Worm (Caenorhabditis elegans) whole organism, L3 larva: ENCODE measurements around the gene mec-15.

ENCODE experiments used
- R02D3.7 ChIP-seq: fragments of 150-350 bp; optimal IDR thresholded peaks from 2 replicates; lab custom pipeline; 2014; ENCODE audit warnings: missing biosample characterization, missing genetic modification characterization
- aly-2 ChIP-seq: fragments of 150-350 bp; optimal IDR thresholded peaks from 2 replicates; lab custom pipeline; 2014; ENCODE audit warnings: missing biosample characterization, missing genetic modification characterization
- ama-1 ChIP-seq: fragments of 150-350 bp; optimal IDR thresholded peaks from 2 replicates; lab custom pipeline; 2018
- ceh-16 ChIP-seq: sonication (generic microtip); optimal IDR thresholded peaks from 2 replicates; lab custom pipeline; 2017; ENCODE audit warnings: missing biosample characterization, missing genetic modification characterization
- ceh-28 ChIP-seq: fragments of 150-350 bp; optimal IDR thresholded peaks from 2 replicates; lab custom pipeline; 2014; ENCODE audit warnings: missing biosample characterization, missing genetic modification reagents, missing genetic modification characterization
- ceh-82 ChIP-seq: fragments of 150-350 bp; optimal IDR thresholded peaks from 2 replicates; lab custom pipeline; 2014; ENCODE audit warnings: missing biosample characterization, missing genetic modification characterization
- ceh-9 ChIP-seq: sonication (generic microtip); optimal IDR thresholded peaks from 2 replicates; lab custom pipeline; 2018; ENCODE audit warnings: missing biosample characterization, missing genetic modification characterization
- daf-12 ChIP-seq: fragments of 150-350 bp; optimal IDR thresholded peaks from 2 replicates; lab custom pipeline; 2014; ENCODE audit warnings: missing biosample characterization, missing genetic modification reagents, missing genetic modification characterization
- egl-27 ChIP-seq: sonication (generic microtip); optimal IDR thresholded peaks from 4 replicates; lab custom pipeline; 2017; ENCODE audit warnings: missing biosample characterization, missing genetic modification reagents, missing genetic modification characterization
- egl-5 ChIP-seq: fragments of 150-350 bp; optimal IDR thresholded peaks from 2 replicates; lab custom pipeline; 2017; ENCODE audit warnings: missing biosample characterization, missing genetic modification reagents, missing genetic modification characterization, inconsistent platforms
- elt-1 ChIP-seq: fragments of 150-350 bp; optimal IDR thresholded peaks from 2 replicates; lab custom pipeline; 2014; ENCODE audit warnings: missing biosample characterization, missing genetic modification characterization
- elt-2 ChIP-seq: sonication (generic microtip); optimal IDR thresholded peaks from 2 replicates; lab custom pipeline; 2016; ENCODE audit warnings: missing genetic modification reagents, mild to moderate bottlenecking, missing genetic modification characterization, missing compliant biosample characterization
- fkh-10 ChIP-seq: sonication (generic microtip); optimal IDR thresholded peaks from 2 replicates; lab custom pipeline; 2017; ENCODE audit warnings: missing biosample characterization, missing genetic modification reagents, missing genetic modification characterization
- fkh-2 ChIP-seq: fragments of 150-350 bp; optimal IDR thresholded peaks from 2 replicates; lab custom pipeline; 2014; ENCODE audit warnings: missing biosample characterization, missing genetic modification reagents, missing genetic modification characterization
- fos-1 ChIP-seq: fragments of 150-350 bp; optimal IDR thresholded peaks from 2 replicates; lab custom pipeline; 2014; ENCODE audit warnings: missing biosample characterization, missing genetic modification characterization
- lin-15B ChIP-seq: fragments of 150-350 bp; optimal IDR thresholded peaks from 2 replicates; lab custom pipeline; 2014; ENCODE audit warnings: missing biosample characterization, missing genetic modification characterization
- lsy-12 ChIP-seq: sonication (generic microtip); optimal IDR thresholded peaks from 2 replicates; lab custom pipeline; 2016; ENCODE audit warnings: mild to moderate bottlenecking, missing genetic modification characterization, missing compliant biosample characterization
- mdl-1 ChIP-seq: fragments of 150-350 bp; optimal IDR thresholded peaks from 2 replicates; lab custom pipeline; 2014; ENCODE audit warnings: missing biosample characterization, missing genetic modification characterization
- mml-1 ChIP-seq: fragments of 150-350 bp; sonication (generic microtip); optimal IDR thresholded peaks from 3 replicates; lab custom pipeline; 2014; ENCODE audit warnings: missing biosample characterization, missing genetic modification characterization
- nhr-12 ChIP-seq: fragments of 150-350 bp; optimal IDR thresholded peaks from 2 replicates; lab custom pipeline; 2014; ENCODE audit warnings: missing biosample characterization, missing genetic modification characterization
- nhr-23 ChIP-seq: fragments of 150-350 bp; optimal IDR thresholded peaks from 2 replicates; lab custom pipeline; 2014; ENCODE audit warnings: missing biosample characterization, missing genetic modification reagents, missing genetic modification characterization
- nhr-237 ChIP-seq: fragments of 150-350 bp; optimal IDR thresholded peaks from 2 replicates; lab custom pipeline; 2014; ENCODE audit warnings: missing biosample characterization, missing genetic modification characterization
- nhr-25 ChIP-seq: sonication (generic microtip); optimal IDR thresholded peaks from 2 replicates; lab custom pipeline; 2017; ENCODE audit warnings: missing biosample characterization, missing genetic modification characterization
- nhr-28 ChIP-seq: fragments of 150-350 bp; optimal IDR thresholded peaks from 2 replicates; lab custom pipeline; 2014; ENCODE audit warnings: missing biosample characterization, missing genetic modification characterization
- nhr-43 ChIP-seq: sonication (generic microtip); optimal IDR thresholded peaks from 2 replicates; lab custom pipeline; 2016; ENCODE audit warnings: mild to moderate bottlenecking, missing genetic modification characterization, missing compliant biosample characterization; ENCODE audit not compliant: poor library complexity, severe bottlenecking
- nhr-67 ChIP-seq: fragments of 150-350 bp; optimal IDR thresholded peaks from 2 replicates; lab custom pipeline; 2014; ENCODE audit warnings: missing biosample characterization, missing genetic modification characterization
- pha-4 ChIP-seq: fragments of 150-350 bp; optimal IDR thresholded peaks from 2 replicates; lab custom pipeline; 2014; ENCODE audit warnings: missing biosample characterization, missing genetic modification reagents, missing genetic modification characterization
- pqm-1 ChIP-seq: fragments of 150-350 bp; optimal IDR thresholded peaks from 2 replicates; lab custom pipeline; 2017; ENCODE audit warnings: missing biosample characterization, missing genetic modification characterization, inconsistent platforms
- skn-1 ChIP-seq: fragments of 150-350 bp; optimal IDR thresholded peaks from 2 replicates; lab custom pipeline; 2014; ENCODE audit warnings: missing biosample characterization, missing genetic modification characterization
- snpc-4 ChIP-seq: fragments of 150-350 bp; optimal IDR thresholded peaks from 2 replicates; lab custom pipeline; 2014; ENCODE audit warnings: missing biosample characterization, missing genetic modification characterization
- tbx-2 ChIP-seq: sonication (generic microtip); optimal IDR thresholded peaks from 2 replicates; lab custom pipeline; 2016; ENCODE audit warnings: mild to moderate bottlenecking, missing genetic modification characterization, missing compliant biosample characterization
- unc-62 ChIP-seq: fragments of 150-350 bp; sonication (generic microtip); optimal IDR thresholded peaks from 4 replicates; lab custom pipeline; 2014; ENCODE audit warnings: missing biosample characterization, missing genetic modification reagents, missing genetic modification characterization
- zag-1 ChIP-seq: fragments of 150-350 bp; optimal IDR thresholded peaks from 2 replicates; lab custom pipeline; 2014; ENCODE audit warnings: missing biosample characterization, missing genetic modification characterization
- ztf-4 ChIP-seq: fragments of 150-350 bp; optimal IDR thresholded peaks from 2 replicates; lab custom pipeline; 2014; ENCODE audit warnings: missing biosample characterization, missing genetic modification characterization

The mec-15 gene

ce11 chrII:10227030-10227429, 12.5 kb downstream of the mec-15 start, which contains the start of gene srh-135:
TSS of gene srh-135 (minus strand) at chrII:10227130.
- TF ChIP-seq skn-1 (no peak), nhr-12 (tag; lab: Kevin White, UChicago) (no peak), nhr-67 (no peak), unc-62 (GFP tag; lab: Kevin White, UChicago) (no peak), daf-12 (tag; lab: Kevin White, UChicago) (no peak), elt-1 (tag; lab: Kevin White, UChicago) (no peak), tbx-2 (tag; lab: Kevin White, UChicago) (no peak)

ce11 chrII:10222577-10222976, 16.9 kb downstream of the mec-15 start, which contains the start of gene plc-3:
TSS of gene plc-3 (plus strand) at chrII:10222877.
- TF ChIP-seq ceh-9 (no peak), mml-1 (tag; lab: Kevin White, UChicago) (no peak), zag-1 (tag; lab: Kevin White, UChicago) (no peak), nhr-25 (tag; lab: Kevin White, UChicago) (no peak), R02D3.7 (tag; lab: Kevin White, UChicago) (no peak), pha-4 (no peak), nhr-43 (tag; lab: Kevin White, UChicago) (no peak), ztf-4 (tag; lab: Kevin White, UChicago) (no peak), nhr-12 (tag; lab: Kevin White, UChicago) (no peak), daf-12 (tag; lab: Kevin White, UChicago) (no peak), skn-1 (no peak), lin-15B (tag; lab: Kevin White, UChicago) (no peak), egl-5 (no peak), nhr-23 (no peak)

- peak; percentile 76 for TF ChIP-seq pqm-1 (tag; lab: Kevin White, UChicago)
- TF ChIP-seq aly-2 = no peak
- no peak for TF ChIP-seq tbx-2 (tag; lab: Kevin White, UChicago)
- TF ChIP-seq fkh-2 (tag; lab: Kevin White, UChicago) = no peak
- TF ChIP-seq snpc-4 (tag; lab: Kevin White, UChicago) = no peak
- peak; percentile 35 for TF ChIP-seq pha-4
- TF ChIP-seq mdl-1 = no peak
- peak; percentile 83 for TF ChIP-seq elt-2 (tag; lab: Kevin White, UChicago)
Observed at ce11 chrII:10221627-10222026, 17.9 kb downstream of the mec-15 start.

DNA sequence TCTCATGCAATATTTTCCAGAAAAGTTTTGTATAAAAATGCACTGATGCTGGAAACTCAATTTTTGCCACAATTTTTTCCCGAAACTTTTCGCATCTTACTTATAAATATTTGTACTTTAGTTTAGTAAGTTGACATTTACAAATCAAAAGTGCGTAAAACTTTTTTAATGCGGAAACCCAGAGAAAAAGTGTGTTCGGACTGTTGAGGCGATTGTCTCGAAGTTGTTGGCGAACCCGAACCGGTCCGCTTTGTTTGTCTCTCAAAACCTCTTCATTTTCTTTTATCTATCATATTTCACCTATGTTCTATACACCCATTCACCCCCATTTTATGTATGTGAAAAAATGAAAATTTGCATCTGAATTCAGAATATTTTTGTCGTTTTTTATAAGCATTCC, 18.9 kb downstream of the mec-15 start:
- TF ChIP-seq elt-1 (tag; lab: Kevin White, UChicago) = no peak
- TF ChIP-seq ama-1 (lab: Kevin White, UChicago) = no peak
- peak; percentile 62 for TF ChIP-seq pha-4
- TF ChIP-seq ceh-28 (tag; lab: Kevin White, UChicago) = no peak
- TF ChIP-seq ceh-16 = no peak
- no peak for TF ChIP-seq egl-27
- TF ChIP-seq daf-12 (tag; lab: Kevin White, UChicago) = no peak
- peak; percentile 64 for TF ChIP-seq nhr-25 (tag; lab: Kevin White, UChicago)
- TF ChIP-seq nhr-23 = peak; percentile 43
- no peak for TF ChIP-seq fkh-10 (GFP tag; lab: Kevin White, UChicago)
- no peak for TF ChIP-seq pqm-1 (tag; lab: Kevin White, UChicago)
- no peak for TF ChIP-seq nhr-28 (tag; lab: Kevin White, UChicago)
- TF ChIP-seq skn-1 = no peak
- TF ChIP-seq nhr-237 (tag; lab: Kevin White, UChicago) = no peak
- peak; percentile 3 for TF ChIP-seq nhr-43 (tag; lab: Kevin White, UChicago)
- no peak for TF ChIP-seq mdl-1
- no peak for TF ChIP-seq ztf-4 (tag; lab: Kevin White, UChicago)
- no peak for TF ChIP-seq snpc-4 (tag; lab: Kevin White, UChicago)
- TF ChIP-seq, all 47 proteins: peak for 4

ce11 chrII:10218171-10218570, 21.3 kb downstream of the mec-15 start, which contains the start of gene ref-1:
TSS of gene ref-1 (plus strand) at chrII:10218471.
- TF ChIP-seq fkh-10 (GFP tag; lab: Kevin White, UChicago) = no peak
- no peak for TF ChIP-seq fos-1 (tag; lab: Kevin White, UChicago)
- no peak for TF ChIP-seq lsy-12 (tag; lab: Kevin White, UChicago)
- TF ChIP-seq ceh-82 (tag; lab: Kevin White, UChicago) = no peak
- no peak for TF ChIP-seq aly-2
